Worm (Caenorhabditis elegans): Measurements from ENCODE around the gene C05B5.2.

C05B5.2 gene

DNA sequence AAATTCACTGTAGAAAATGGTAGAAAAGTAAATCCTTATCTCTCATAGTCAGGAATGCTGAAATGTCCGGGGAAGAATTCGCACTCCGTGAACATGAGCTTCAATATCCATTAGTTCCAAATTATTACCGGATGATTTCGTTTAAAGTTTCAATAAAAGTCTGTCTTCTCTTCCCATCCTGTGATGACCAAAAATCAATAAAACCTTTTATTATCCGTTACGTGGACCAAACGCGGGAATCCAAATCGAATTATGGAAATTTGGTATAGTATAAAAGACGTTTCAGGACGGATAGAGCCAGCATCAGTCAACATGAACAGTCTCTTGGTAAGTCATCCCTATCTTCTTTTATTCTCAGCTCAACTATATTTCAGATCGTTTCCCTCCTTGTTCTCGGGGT lies 3.9 kb upstream of the C05B5.2 start, which contains the start of gene C05B5.11:
TSS of gene C05B5.11 (plus strand) at position 301 of the 400 bp plus-strand sequence.
- TF ChIP-seq lin-35 (GFP tag; optimal IDR thresholded peaks at IDR 0.05) (no peak), nfya-2 (GFP tag; IDR thresholded peaks at IDR 0.05) (no peak), B0035.1 (tag; optimal IDR thresholded peaks at IDR 0.05) (no peak), ceh-40 (GFP tag; IDR thresholded peaks at IDR 0.05) (no peak), akir-1 (GFP tag; optimal IDR thresholded peaks at IDR 0.05) (no peak), fkh-3 (tag; optimal IDR thresholded peaks at IDR 0.05) (no peak), lsl-1 (GFP tag; optimal IDR thresholded peaks at IDR 0.05) (no peak), F57A8.1 (GFP tag; optimal IDR thresholded peaks at IDR 0.05) (no peak), Y95B8A.8 (GFP tag; IDR thresholded peaks at IDR 0.05) (no peak), F33H1.4 (GFP tag; IDR thresholded peaks at IDR 0.05) (no peak), F57C9.4 (tag; optimal IDR thresholded peaks at IDR 0.05) (no peak), mcd-1 (GFP tag; IDR thresholded peaks at IDR 0.05) (no peak), F22D6.2 (tag; optimal IDR thresholded peaks at IDR 0.05) (no peak), rpc-1 (optimal IDR thresholded peaks at IDR 0.05) (no peak), rpc-1 (tag; optimal IDR thresholded peaks at IDR 0.05) (no peak), ets-4 (GFP tag; optimal IDR thresholded peaks at IDR 0.05) (no peak)

DNA sequence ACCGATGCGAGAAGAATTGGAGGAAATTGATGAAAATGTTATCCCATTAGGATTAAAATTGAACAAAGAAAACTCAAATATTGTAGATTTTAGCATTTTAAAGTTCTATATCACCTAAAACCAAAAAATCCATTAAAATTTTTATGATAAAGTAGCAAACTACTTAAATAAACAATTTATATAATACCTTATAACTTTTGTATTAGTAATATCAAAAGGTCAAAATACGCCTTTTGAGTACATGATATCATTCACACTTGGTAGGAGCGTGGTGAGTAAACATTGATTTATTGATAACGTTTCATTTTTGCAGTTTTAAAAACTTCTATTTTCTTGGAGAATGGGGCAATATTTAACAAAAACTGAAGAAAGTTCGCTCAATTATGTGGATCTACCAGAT lies 732 bp upstream of the C05B5.2 start, which contains the start of gene C05B5.5:
TSS of gene C05B5.5 (plus strand) at position 301 of the 400 bp plus-strand sequence.
- TF ChIP-seq F22D6.2 (tag; optimal IDR thresholded peaks at IDR 0.05) (no peak), let-526 (GFP tag; IDR thresholded peaks at IDR 0.05) (no peak), ZK185.1 (tag; optimal IDR thresholded peaks at IDR 0.05; ENCODE audit: poor library complexity, severe bottlenecking) (no peak), lin-26 (GFP tag; IDR thresholded peaks at IDR 0.05) (no peak), C17E4.6 (GFP tag; IDR thresholded peaks at IDR 0.05) (no peak), ztf-25 (GFP tag; IDR thresholded peaks at IDR 0.05) (no peak), T07F8.4 (tag; optimal IDR thresholded peaks at IDR 0.05) (no peak), F57A8.1 (GFP tag; optimal IDR thresholded peaks at IDR 0.05) (no peak), F37B4.10 (GFP tag; IDR thresholded peaks at IDR 0.05) (no peak), atf-7 (tag; optimal IDR thresholded peaks at IDR 0.05) (no peak), bed-1 (GFP tag; IDR thresholded peaks at IDR 0.05) (no peak), efl-1 (GFP tag; optimal IDR thresholded peaks at IDR 0.05) (no peak), ztf-6 (GFP tag; IDR thresholded peaks at IDR 0.05) (no peak), hrde-1 (tag; optimal IDR thresholded peaks at IDR 0.05; ENCODE audit: borderline replicate concordance) (no peak), Y95B8A.8 (GFP tag; IDR thresholded peaks at IDR 0.05) (no peak), Y67H2A.10 (GFP tag; conservative IDR thresholded peaks at IDR 0.05) (no peak), B0035.1 (tag; optimal IDR thresholded peaks at IDR 0.05) (no peak)

DNA sequence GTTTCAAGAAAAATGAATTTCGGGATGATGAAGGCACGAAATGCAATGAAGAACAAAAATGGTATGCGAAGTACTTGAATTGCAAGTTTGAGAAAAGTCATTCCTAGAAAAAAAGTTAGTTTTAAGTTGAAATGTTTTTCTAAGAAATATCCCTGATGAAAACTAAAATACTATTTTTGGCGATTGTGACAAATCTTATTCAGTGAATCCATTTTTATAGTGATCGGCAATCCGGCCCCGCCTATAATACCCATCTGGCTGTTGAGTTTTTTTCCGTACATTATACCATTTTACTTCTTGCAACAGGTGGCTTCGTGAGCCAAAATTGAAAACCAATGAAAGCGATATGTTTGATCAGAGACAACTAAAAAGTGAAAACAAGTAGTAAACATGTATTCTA lies 1.1 kb downstream of the C05B5.2 start, which contains the start of gene C05B5.17:
TSS of gene C05B5.17 (minus strand) at position 101 of the 400 bp plus-strand sequence.
- TF ChIP-seq ztf-3 (GFP tag; optimal IDR thresholded peaks at IDR 0.05) = no peak
- no peak for TF ChIP-seq egl-44 (GFP tag; IDR thresholded peaks at IDR 0.05)
- TF ChIP-seq lag-1 (GFP tag; IDR thresholded peaks at IDR 0.05) = no peak
- TF ChIP-seq ceh-40 (GFP tag; IDR thresholded peaks at IDR 0.05) = no peak
- no peak for TF ChIP-seq F57A8.1 (GFP tag; optimal IDR thresholded peaks at IDR 0.05)
- TF ChIP-seq nfya-1 (tag; optimal IDR thresholded peaks at IDR 0.05; ENCODE audit: borderline replicate concordance, insufficient read depth) = no peak
- no peak for TF ChIP-seq D2030.7 (GFP tag; IDR thresholded peaks at IDR 0.05)
- TF ChIP-seq B0336.3 (GFP tag; IDR thresholded peaks at IDR 0.05) = no peak
- TF ChIP-seq aptf-2 (GFP tag; conservative IDR thresholded peaks at IDR 0.05) = no peak
- no peak for TF ChIP-seq ceh-27 (GFP tag; optimal IDR thresholded peaks at IDR 0.05)
- no peak for TF ChIP-seq unc-62 (GFP tag; optimal IDR thresholded peaks at IDR 0.05)
- no peak for TF ChIP-seq let-607 (tag; optimal IDR thresholded peaks at IDR 0.05)
- no peak for TF ChIP-seq Y53G8AR.9 (GFP tag; conservative IDR thresholded peaks at IDR 0.05)
- TF ChIP-seq unc-130 (GFP tag; optimal IDR thresholded peaks at IDR 0.05) = no peak
- TF ChIP-seq ceh-91 (GFP tag; IDR thresholded peaks at IDR 0.05) = no peak
- no peak for TF ChIP-seq zim-3 (tag; optimal IDR thresholded peaks at IDR 0.05)
- no peak for TF ChIP-seq tlf-1 (GFP tag; optimal IDR thresholded peaks at IDR 0.05)

Data from whole organism, young adult.